Worm (Caenorhabditis elegans): ENCODE results near the gene srab-17.

- TF ChIP-seq dao-5 (tag; optimal IDR thresholded peaks at IDR 0.05) (no peak), W03F9.2 (tag; optimal IDR thresholded peaks at IDR 0.05) (no peak)
Measured at ce11 chrV:9909624-9910023, 41.4 kb upstream of the srab-17 start.
